Worm (Caenorhabditis elegans) whole organism, L1 larva: ENCODE measurements around the gene T07E3.2.

Experiments used
- C04F5.9 ChIP-seq: sonication (generic microtip); optimal IDR thresholded peaks from 2 replicates; lab custom pipeline; 2016; ENCODE audit warnings: missing genetic modification characterization, missing compliant biosample characterization
- C16A3.4 ChIP-seq: fragments of 150-350 bp; optimal IDR thresholded peaks from 2 replicates; lab custom pipeline; 2014; ENCODE audit warnings: missing biosample characterization, missing genetic modification characterization
- Y116A8C.19 ChIP-seq: sonication (generic microtip); optimal IDR thresholded peaks from 2 replicates; lab custom pipeline; 2016; ENCODE audit warnings: missing compliant biosample characterization, missing genetic modification characterization, borderline replicate concordance
- aha-1 ChIP-seq: fragments of 150-350 bp; optimal IDR thresholded peaks from 2 replicates; lab custom pipeline; 2014; ENCODE audit warnings: missing biosample characterization, missing genetic modification characterization
- alr-1 ChIP-seq: fragments of 200-800 bp; sonication (Bioruptor generic); optimal IDR thresholded peaks from 2 replicates; lab custom pipeline; 2018; ENCODE audit warnings: borderline replicate concordance, mild to moderate bottlenecking, missing genetic modification characterization, missing compliant biosample characterization
- ceh-63 ChIP-seq: fragments of 200-800 bp; sonication (Bioruptor generic); optimal IDR thresholded peaks from 2 replicates; lab custom pipeline; 2018; ENCODE audit warnings: mild to moderate bottlenecking, missing genetic modification characterization, missing compliant biosample characterization
- ceh-8 ChIP-seq: fragments of 200-800 bp; sonication (Bioruptor generic); optimal IDR thresholded peaks from 2 replicates; lab custom pipeline; 2018; ENCODE audit warnings: mild to moderate bottlenecking, missing genetic modification characterization, moderate library complexity, missing compliant biosample characterization
- ceh-88 ChIP-seq: fragments of 200-800 bp; sonication (Bioruptor generic); IDR thresholded peaks from 2 replicates; pipeline ENCODE4 v1.3.6; 2022; ENCODE audit warnings: missing genetic modification characterization, missing compliant biosample characterization
- dsc-1 ChIP-seq: sonication (generic microtip); optimal IDR thresholded peaks from 2 replicates; lab custom pipeline; 2016; ENCODE audit warnings: mild to moderate bottlenecking, missing genetic modification characterization, missing compliant biosample characterization
- efl-1 ChIP-seq, 4 experiments: fragments of 150-350 bp; optimal IDR thresholded peaks in 3 of 4; peaks in 1 of 4; 1 replicate in 1 of 4; 2 replicates in 3 of 4; lab custom pipeline; 2014; ENCODE audit warnings: missing biosample characterization in 2 of 4, missing genetic modification characterization in 2 of 4, missing genetic modification reagents in 2 of 4
- egl-13 ChIP-seq: sonication (generic microtip); optimal IDR thresholded peaks from 2 replicates; lab custom pipeline; 2016; ENCODE audit warnings: missing genotype, missing genetic modification reagents, missing genetic modification characterization, missing compliant biosample characterization
- egl-27 ChIP-seq, 2 experiments: fragments of 150-350 bp in 1 of 2; sonication (generic microtip); optimal IDR thresholded peaks; 3 replicates each; lab custom pipeline; 2017 to 2018; ENCODE audit warnings: missing biosample characterization in 2 of 2, missing genetic modification characterization in 2 of 2, missing genetic modification reagents in 2 of 2
- fkh-4 ChIP-seq: sonication (generic microtip); optimal IDR thresholded peaks from 2 replicates; lab custom pipeline; 2016; ENCODE audit warnings: missing compliant biosample characterization, missing genetic modification characterization, borderline replicate concordance
- fkh-8 ChIP-seq: sonication (generic microtip); optimal IDR thresholded peaks from 2 replicates; lab custom pipeline; 2016; ENCODE audit warnings: mild to moderate bottlenecking, missing genetic modification characterization, missing compliant biosample characterization
- grh-1 ChIP-seq: fragments of 200-800 bp; sonication (Bioruptor generic); IDR thresholded peaks from 2 replicates; pipeline ENCODE4 v1.3.6; 2022; ENCODE audit warnings: missing genetic modification reagents, missing genetic modification characterization, missing compliant biosample characterization
- hlh-4 ChIP-seq: sonication (generic microtip); optimal IDR thresholded peaks from 2 replicates; lab custom pipeline; 2016; ENCODE audit warnings: mild to moderate bottlenecking, missing genetic modification characterization, missing compliant biosample characterization
- hpl-2 ChIP-seq: fragments of 150-350 bp; optimal IDR thresholded peaks from 2 replicates; lab custom pipeline; 2014; ENCODE audit warnings: missing biosample characterization, missing genetic modification reagents, missing genetic modification characterization
- irx-1 ChIP-seq: sonication (generic microtip); optimal IDR thresholded peaks from 2 replicates; lab custom pipeline; 2016; ENCODE audit warnings: missing genetic modification characterization, missing compliant biosample characterization
- isw-1 ChIP-seq: fragments of 200-800 bp; sonication (Bioruptor generic); IDR thresholded peaks from 2 replicates; pipeline ENCODE4 v1.3.6; 2022; ENCODE audit warnings: missing genetic modification characterization, missing compliant biosample characterization
- lin-14 ChIP-seq: fragments of 200-800 bp; sonication (Bioruptor generic); optimal IDR thresholded peaks from 2 replicates; lab custom pipeline; 2018; ENCODE audit warnings: mild to moderate bottlenecking, missing genetic modification characterization, moderate library complexity, missing compliant biosample characterization
- lin-15B ChIP-seq: fragments of 150-350 bp; sonication (generic microtip); optimal IDR thresholded peaks from 3 replicates; lab custom pipeline; 2014; ENCODE audit warnings: missing biosample characterization, missing genetic modification characterization
- lin-35 ChIP-seq, 2 experiments: fragments of 150-350 bp; optimal IDR thresholded peaks; 2 replicates each; lab custom pipeline; 2014; ENCODE audit warnings: missing biosample characterization in 2 of 2, missing genetic modification characterization in 2 of 2, missing genetic modification reagents in 2 of 2
- lir-3 ChIP-seq: sonication (generic microtip); optimal IDR thresholded peaks from 2 replicates; lab custom pipeline; 2016; ENCODE audit warnings: mild to moderate bottlenecking, missing genetic modification characterization, moderate library complexity, missing compliant biosample characterization; ENCODE audit not compliant: poor library complexity
- lsy-2 ChIP-seq, 2 experiments: fragments of 150-350 bp; optimal IDR thresholded peaks; 2 replicates each; lab custom pipeline; 2014; ENCODE audit warnings: missing biosample characterization in 2 of 2, missing genetic modification characterization in 2 of 2
- mdl-1 ChIP-seq, 2 experiments: fragments of 150-350 bp; optimal IDR thresholded peaks; 2 replicates each; lab custom pipeline; 2014 to 2017; ENCODE audit warnings: missing biosample characterization in 2 of 2, missing genetic modification characterization in 2 of 2, inconsistent platforms in 1 of 2
- nhr-11 ChIP-seq: fragments of 150-350 bp; optimal IDR thresholded peaks from 2 replicates; lab custom pipeline; 2014; ENCODE audit warnings: missing biosample characterization, missing genetic modification characterization
- nhr-19 ChIP-seq: fragments of 200-800 bp; sonication (Bioruptor generic); conservative IDR thresholded peaks from 2 replicates; pipeline ENCODE4 v1.3.6; 2022; ENCODE audit warnings: missing genetic modification characterization, missing compliant biosample characterization
- nhr-71 ChIP-seq: sonication (generic microtip); optimal IDR thresholded peaks from 2 replicates; lab custom pipeline; 2016; ENCODE audit warnings: mild to moderate bottlenecking, missing genetic modification characterization, moderate library complexity, missing compliant biosample characterization
- nhr-76 ChIP-seq: sonication (generic microtip); optimal IDR thresholded peaks from 2 replicates; lab custom pipeline; 2017; ENCODE audit warnings: missing biosample characterization, missing genetic modification characterization
- nhr-84 ChIP-seq: sonication (generic microtip); optimal IDR thresholded peaks from 2 replicates; lab custom pipeline; 2017; ENCODE audit warnings: missing biosample characterization, missing genetic modification characterization
- pag-3 ChIP-seq: sonication (generic microtip); optimal IDR thresholded peaks from 2 replicates; lab custom pipeline; 2017; ENCODE audit warnings: missing genetic modification characterization, mild to moderate bottlenecking, missing compliant biosample characterization, antibody characterized with exemption, borderline replicate concordance; ENCODE audit not compliant: insufficient read depth
- rnt-1 ChIP-seq: sonication (generic microtip); optimal IDR thresholded peaks from 2 replicates; lab custom pipeline; 2016; ENCODE audit warnings: mild to moderate bottlenecking, missing genetic modification characterization, moderate library complexity, missing compliant biosample characterization
- snu-23 ChIP-seq: sonication (generic microtip); optimal IDR thresholded peaks from 2 replicates; lab custom pipeline; 2016; ENCODE audit warnings: missing genetic modification characterization, missing compliant biosample characterization
- sox-4 ChIP-seq: sonication (generic microtip); optimal IDR thresholded peaks from 2 replicates; lab custom pipeline; 2016; ENCODE audit warnings: missing genetic modification characterization, missing compliant biosample characterization
- sptf-1 ChIP-seq: fragments of 150-350 bp; optimal IDR thresholded peaks from 2 replicates; lab custom pipeline; 2014; ENCODE audit warnings: missing biosample characterization, missing genetic modification characterization
- sup-37 ChIP-seq: fragments of 200-800 bp; sonication (Bioruptor generic); optimal IDR thresholded peaks from 2 replicates; lab custom pipeline; 2018; ENCODE audit warnings: mild to moderate bottlenecking, missing genetic modification characterization, missing compliant biosample characterization
- swsn-7 ChIP-seq: sonication (generic microtip); optimal IDR thresholded peaks from 2 replicates; lab custom pipeline; 2016; ENCODE audit warnings: missing genetic modification characterization, missing compliant biosample characterization
- unc-62 ChIP-seq: fragments of 150-350 bp; optimal IDR thresholded peaks from 2 replicates; lab custom pipeline; 2014; ENCODE audit warnings: missing biosample characterization, missing genetic modification reagents, missing genetic modification characterization
- unc-86 ChIP-seq: sonication (generic microtip); optimal IDR thresholded peaks from 2 replicates; lab custom pipeline; 2016; ENCODE audit warnings: missing genetic modification characterization, missing compliant biosample characterization
- unc-98 ChIP-seq: fragments of 200-800 bp; sonication (Bioruptor generic); IDR thresholded peaks from 2 replicates; pipeline ENCODE4 v1.3.6; 2022; ENCODE audit warnings: missing genetic modification characterization, missing compliant biosample characterization
- xbp-1 ChIP-seq: sonication (generic microtip); optimal IDR thresholded peaks from 2 replicates; lab custom pipeline; 2016; ENCODE audit warnings: missing genetic modification characterization, missing compliant biosample characterization
- ztf-11 ChIP-seq, 2 experiments: sonication (generic microtip); optimal IDR thresholded peaks; 2 replicates each; lab custom pipeline; 2016 to 2017; ENCODE audit warnings: missing genetic modification characterization in 2 of 2, missing biosample characterization in 1 of 2, missing compliant biosample characterization in 1 of 2

Gene T07E3.2

DNA sequence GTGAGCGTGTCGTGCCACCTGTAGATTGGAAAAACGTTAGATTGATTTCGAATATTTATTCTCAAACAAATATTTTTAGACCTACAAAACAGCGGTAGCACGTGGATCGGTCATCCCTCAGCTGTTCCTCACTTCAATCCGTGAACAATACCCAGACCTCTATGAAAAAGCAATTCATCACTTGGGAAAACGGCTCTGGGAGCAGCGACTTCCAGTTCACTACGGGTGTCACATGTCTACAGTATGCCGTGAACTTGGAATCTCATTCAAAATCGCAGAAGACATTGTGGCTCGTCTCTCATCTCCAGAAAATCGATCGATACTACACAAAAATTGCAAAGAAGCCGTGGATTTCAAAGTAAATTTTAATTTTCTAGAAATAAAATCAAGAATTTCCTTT lies 2.0 kb upstream of the T07E3.2 start:
- TF ChIP-seq rnt-1 (peak; percentile 52), lsy-2 (tag; optimal IDR thresholded peaks at IDR 0.05; lab: Kevin White, UChicago) (peak in 1 of 2 experiments; percentile 51), hpl-2 (GFP tag; lab: Kevin White, UChicago) (no peak), efl-1 (optimal IDR thresholded peaks at IDR 0.05; lab: Kevin White, UChicago) (no peak), efl-1 (GFP tag; optimal IDR thresholded peaks at IDR 0.05 in 1 of 2; lab: Kevin White, UChicago) (peak in 1 of 2 experiments; percentile 58), lin-14 (GFP tag; lab: Kevin White, UChicago) (peak; percentile 6), fkh-8 (no peak)

DNA sequence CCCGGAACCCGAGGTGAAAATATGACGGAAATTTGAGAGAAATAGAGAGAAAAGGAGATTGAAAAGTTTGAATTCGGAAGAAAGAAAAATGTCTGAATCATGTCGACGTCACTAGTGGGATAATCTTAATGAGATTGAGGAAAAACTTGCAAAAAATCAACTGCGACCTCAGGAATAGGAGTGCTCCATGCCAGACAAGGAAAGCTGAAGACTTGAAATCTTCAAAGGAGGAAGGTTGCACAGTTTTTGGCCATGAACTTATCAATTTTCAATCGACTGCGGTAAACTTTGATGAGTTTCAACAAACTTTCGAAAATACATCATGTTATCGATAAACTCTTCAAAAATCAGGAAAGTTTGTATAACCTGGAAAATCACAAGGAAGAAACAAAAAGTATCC lies 5.9 kb downstream of the T07E3.2 start, which contains the start of gene pdf-1:
pdf-1 (minus strand) TSS at position 101 of the 400 bp plus-strand sequence.
- peak; percentile 2 for TF ChIP-seq lin-14 (GFP tag; lab: Kevin White, UChicago)
- TF ChIP-seq mdl-1 (tag; optimal IDR thresholded peaks at IDR 0.05; lab: Kevin White, UChicago): no peak
- TF ChIP-seq nhr-84 (tag; lab: Kevin White, UChicago): no peak
- TF ChIP-seq, all 84 proteins: peak for 1

DNA sequence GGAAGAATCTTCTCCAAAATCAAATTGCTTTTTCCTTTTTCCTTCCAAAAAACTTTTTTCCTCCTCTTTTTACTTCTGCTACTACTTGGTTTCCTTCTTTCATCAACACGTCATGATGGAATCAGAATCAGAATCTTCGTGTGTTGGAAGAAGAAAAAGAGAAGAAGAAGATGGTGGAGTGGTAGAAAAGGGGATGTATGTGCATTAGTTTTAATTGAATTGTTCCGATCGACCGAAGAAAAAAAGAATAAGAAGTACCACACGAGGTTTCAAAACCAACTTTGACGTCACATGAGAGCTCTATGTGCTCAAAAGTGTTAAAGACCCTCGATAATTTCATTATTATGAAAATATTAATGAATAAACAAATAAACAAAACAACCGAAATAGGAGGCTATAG lies 8.3 kb downstream of the T07E3.2 start:
- TF ChIP-seq hlh-4 (tag; lab: Kevin White, UChicago) (no peak), nhr-11 (tag; lab: Kevin White, UChicago) (no peak), swsn-7 (tag; lab: Kevin White, UChicago) (no peak), egl-13 (tag; lab: Kevin White, UChicago) (no peak), lin-14 (GFP tag; lab: Kevin White, UChicago) (peak; percentile 62), nhr-71 (peak; percentile 3), unc-86 (tag; lab: Kevin White, UChicago) (peak; percentile 6), lin-15B (no peak), dsc-1 (no peak), isw-1 (no peak), irx-1 (tag; lab: Kevin White, UChicago) (no peak), egl-27 (tag; optimal IDR thresholded peaks at IDR 0.05; lab: Kevin White, UChicago) (no peak), nhr-76 (tag; lab: Kevin White, UChicago) (no peak), grh-1 (GFP tag; lab: Robert Waterston, UW) (no peak), C04F5.9 (tag; lab: Kevin White, UChicago) (no peak), alr-1 (tag; lab: Kevin White, UChicago) (no peak), ceh-88 (GFP tag; lab: Robert Waterston, UW) (no peak), efl-1 (optimal IDR thresholded peaks at IDR 0.05; lab: Kevin White, UChicago) (no peak), efl-1 (GFP tag; optimal IDR thresholded peaks at IDR 0.05 in 1 of 2; lab: Kevin White, UChicago) (no peak), ztf-11 (tag; optimal IDR thresholded peaks at IDR 0.05; lab: Kevin White, UChicago) (no peak)

DNA sequence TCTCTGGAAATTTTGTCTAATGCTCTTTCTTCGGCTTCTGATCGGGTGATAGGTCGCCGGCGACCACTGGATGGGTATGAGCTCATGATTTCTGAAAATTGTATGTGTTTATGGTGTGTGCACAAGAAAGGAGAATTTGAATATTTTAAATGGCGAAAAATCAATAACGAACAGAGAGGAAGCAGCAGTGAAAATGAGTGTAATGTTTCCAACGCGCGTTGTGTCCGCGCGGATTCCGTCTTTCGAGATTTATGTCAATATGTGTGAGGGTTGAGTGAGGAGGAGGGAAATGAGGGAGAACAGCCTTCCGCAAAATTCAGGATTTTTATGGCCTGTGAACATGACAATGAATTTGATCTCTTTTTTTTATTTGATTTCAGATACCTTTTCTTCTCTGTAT lies 22.2 kb downstream of the T07E3.2 start, which contains the start of gene flap-1:
flap-1 (minus strand) TSS at position 101 of the 400 bp plus-strand sequence.
- TF ChIP-seq Y116A8C.19 (tag; lab: Kevin White, UChicago) (no peak), sup-37 (GFP tag; lab: Kevin White, UChicago) (no peak), lin-15B (no peak), irx-1 (tag; lab: Kevin White, UChicago) (no peak), egl-27 (tag; optimal IDR thresholded peaks at IDR 0.05; lab: Kevin White, UChicago) (no peak), C16A3.4 (tag; lab: Kevin White, UChicago) (no peak), lin-35 (GFP tag; optimal IDR thresholded peaks at IDR 0.05; lab: Kevin White, UChicago) (no peak)

ce11 chrIII:6929558-6930167 lies 23.2 kb downstream of the T07E3.2 start, which contains the start of gene inf-1:
inf-1 (plus strand) TSS chrIII:6930134.
- TF ChIP-seq sptf-1 (tag; lab: Kevin White, UChicago) (no peak), snu-23 (peak; percentile 56), fkh-4 (tag; lab: Kevin White, UChicago) (no peak), nhr-19 (GFP tag; lab: Robert Waterston, UW) (no peak), sox-4 (tag; lab: Kevin White, UChicago) (no peak), xbp-1 (peak; percentile 44), unc-62 (no peak), unc-98 (GFP tag; lab: Robert Waterston, UW) (no peak), hlh-4 (tag; lab: Kevin White, UChicago) (no peak), ceh-8 (GFP tag; lab: Kevin White, UChicago) (no peak), irx-1 (tag; lab: Kevin White, UChicago) (no peak), ceh-63 (GFP tag; lab: Kevin White, UChicago) (no peak), pag-3 (tag; lab: Kevin White, UChicago) (no peak), lir-3 (no peak), aha-1 (tag; lab: Kevin White, UChicago) (no peak), grh-1 (GFP tag; lab: Robert Waterston, UW) (no peak)
